Fruit fly (Drosophila melanogaster) Kc167 (cell line): ENCODE measurements around the gene CG7365.

Source experiments
- Myc ChIP-seq: fragments of >200 bp; optimal IDR thresholded peaks from 2 replicates; lab custom pipeline; 2017; ENCODE audit warnings: missing external identifiers
- psq ChIP-seq: fragments of >200 bp; optimal IDR thresholded peaks from 2 replicates; lab custom pipeline; 2017; ENCODE audit warnings: missing external identifiers

dm6 chr3L:20127281-20127680 is at the start of gene CG7365:
- no peak for TF ChIP-seq psq (lab: Kevin White, UChicago)
- no peak for TF ChIP-seq Myc (lab: Kevin White, UChicago)
